Fruit fly (Drosophila melanogaster) whole organism: Measurements from ENCODE around the gene CG32755.

ENCODE experiments used
- Dll ChIP-seq: fragments of >200 bp; optimal IDR thresholded peaks from 2 replicates; lab custom pipeline; 2017
- psq ChIP-seq: fragments of >200 bp; optimal IDR thresholded peaks from 2 replicates; lab custom pipeline; 2017

DNA sequence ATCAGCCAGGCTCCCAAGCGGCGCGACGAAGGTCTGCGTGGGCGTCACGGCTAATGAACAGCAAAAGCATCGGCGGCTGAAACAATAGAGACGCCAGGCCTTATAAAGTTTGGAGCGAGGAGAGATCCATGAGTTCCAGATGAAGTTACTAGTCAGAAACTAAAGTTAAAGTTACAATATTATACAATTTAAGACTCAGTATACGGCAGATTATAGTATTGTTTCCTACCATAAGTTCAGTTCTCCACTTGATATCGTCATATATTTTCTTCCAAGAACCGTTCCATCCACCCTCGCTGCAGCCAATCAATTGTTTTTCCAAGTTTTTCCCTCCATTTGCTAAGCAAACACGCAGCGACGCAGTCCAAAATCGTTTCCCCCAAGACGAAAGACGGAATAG lies 33.3 kb downstream of the CG32755 start:
- TF ChIP-seq Dll (no peak), psq (no peak)
